Worm (Caenorhabditis elegans) whole organism, L4 larva: ENCODE results near the gene F44B9.2.
A peak's percentile ranks its signal among the peaks of the same experiment; 100 is the strongest.

Source experiments
- F26F4.8 ChIP-seq: fragments of 200-800 bp; sonication (Bioruptor generic); conservative IDR thresholded peaks from 2 replicates; pipeline ENCODE4 v1.3.6; 2022; ENCODE audit warnings: missing genetic modification characterization, missing compliant biosample characterization
- F37D6.2 ChIP-seq: sonication (generic microtip); optimal IDR thresholded peaks from 2 replicates; lab custom pipeline; 2016; ENCODE audit warnings: mild to moderate bottlenecking, missing genetic modification characterization, missing compliant biosample characterization
- R02D3.7 ChIP-seq: fragments of 150-350 bp; sonication (generic microtip); optimal IDR thresholded peaks from 3 replicates; lab custom pipeline; 2014; ENCODE audit warnings: missing biosample characterization, missing genetic modification characterization
- Y48G9A.11 ChIP-seq: fragments of 200-800 bp; sonication (Bioruptor generic); IDR thresholded peaks from 2 replicates; pipeline ENCODE4 v1.3.6; 2022; ENCODE audit warnings: missing genetic modification reagents, missing genetic modification characterization, missing compliant biosample characterization
- aha-1 ChIP-seq: fragments of 150-350 bp; peaks from one replicate; lab custom pipeline; 2014; ENCODE audit warnings: missing biosample characterization, missing genetic modification characterization
- ceh-20 ChIP-seq: fragments of 200-800 bp; sonication (Bioruptor generic); IDR thresholded peaks from 2 replicates; pipeline ENCODE4 v1.3.6; 2022; ENCODE audit warnings: missing genetic modification reagents, missing genetic modification characterization, missing compliant biosample characterization
- ceh-32 ChIP-seq: sonication (generic microtip); optimal IDR thresholded peaks from 2 replicates; lab custom pipeline; 2016; ENCODE audit warnings: mild to moderate bottlenecking, missing genetic modification characterization, missing compliant biosample characterization; ENCODE audit not compliant: poor library complexity
- ceh-62 ChIP-seq: sonication (generic microtip); optimal IDR thresholded peaks from 2 replicates; lab custom pipeline; 2017; ENCODE audit warnings: missing biosample characterization, missing genetic modification characterization
- daf-16 ChIP-seq, 3 experiments: sonication (generic microtip); optimal IDR thresholded peaks; 2 replicates each; lab custom pipeline; 2016 to 2017; ENCODE audit warnings: missing genetic modification characterization in 3 of 3, missing genetic modification reagents in 3 of 3, mild to moderate bottlenecking in 2 of 3, missing compliant biosample characterization in 2 of 3, missing biosample characterization in 1 of 3, moderate library complexity in 1 of 3
- daf-8 ChIP-seq: fragments of 200-800 bp; sonication (Bioruptor generic); IDR thresholded peaks from 2 replicates; pipeline ENCODE4 v1.3.6; 2022; ENCODE audit warnings: missing genetic modification characterization, missing compliant biosample characterization
- egl-27 ChIP-seq: sonication (generic microtip); optimal IDR thresholded peaks from 3 replicates; lab custom pipeline; 2017; ENCODE audit warnings: missing biosample characterization, missing genetic modification reagents, missing genetic modification characterization
- hlh-30 ChIP-seq: sonication (generic microtip); optimal IDR thresholded peaks from 2 replicates; lab custom pipeline; 2017; ENCODE audit warnings: antibody characterized with exemption, mild to moderate bottlenecking, missing genetic modification characterization, missing compliant biosample characterization; ENCODE audit not compliant: insufficient read depth
- hmg-1.1 ChIP-seq: fragments of 200-800 bp; sonication (Bioruptor generic); IDR thresholded peaks from 2 replicates; pipeline ENCODE4 v1.3.6; 2022; ENCODE audit warnings: missing genetic modification reagents, missing genetic modification characterization, missing compliant biosample characterization
- jun-1 ChIP-seq: fragments of 150-350 bp; optimal IDR thresholded peaks from 2 replicates; lab custom pipeline; 2014; ENCODE audit warnings: missing biosample characterization, missing genetic modification reagents, missing genetic modification characterization
- lin-1 ChIP-seq: fragments of 200-800 bp; sonication (Bioruptor generic); IDR thresholded peaks from 2 replicates; pipeline ENCODE4 v1.3.6; 2022; ENCODE audit warnings: missing genetic modification reagents, missing genetic modification characterization, missing compliant biosample characterization
- lin-15B ChIP-seq: fragments of 150-350 bp; sonication (generic microtip); optimal IDR thresholded peaks from 3 replicates; lab custom pipeline; 2014; ENCODE audit warnings: missing biosample characterization, missing genetic modification characterization
- lin-38 ChIP-seq: fragments of 200-800 bp; sonication (Bioruptor generic); IDR thresholded peaks from 2 replicates; pipeline ENCODE4 v1.3.6; 2022; ENCODE audit warnings: missing genetic modification reagents, missing genetic modification characterization, missing compliant biosample characterization
- lir-3 ChIP-seq: sonication (generic microtip); optimal IDR thresholded peaks from 2 replicates; lab custom pipeline; 2016; ENCODE audit warnings: mild to moderate bottlenecking, missing genetic modification characterization, missing compliant biosample characterization
- madf-9 ChIP-seq: fragments of 200-800 bp; sonication (Bioruptor generic); conservative IDR thresholded peaks from 2 replicates; pipeline ENCODE4 v1.3.6; 2022; ENCODE audit warnings: missing genetic modification reagents, missing genetic modification characterization, missing compliant biosample characterization
- mdl-1 ChIP-seq, 2 experiments: fragments of 150-350 bp in 1 of 2; sonication (generic microtip) in 1 of 2; optimal IDR thresholded peaks; 2 replicates each; lab custom pipeline; 2014 to 2017; ENCODE audit warnings: missing biosample characterization in 2 of 2, missing genetic modification characterization in 2 of 2
- mdt-29 ChIP-seq: fragments of 200-800 bp; sonication (Bioruptor generic); IDR thresholded peaks from 2 replicates; pipeline ENCODE4 v1.3.6; 2022; ENCODE audit warnings: missing genetic modification reagents, missing genetic modification characterization, missing compliant biosample characterization
- mes-2 ChIP-seq: sonication (generic microtip); optimal IDR thresholded peaks from 2 replicates; lab custom pipeline; 2016; ENCODE audit warnings: missing genotype, mild to moderate bottlenecking, missing genetic modification characterization, missing compliant biosample characterization; ENCODE audit not compliant: poor library complexity, severe bottlenecking
- mxl-2 ChIP-seq: fragments of 200-800 bp; sonication (Bioruptor generic); conservative IDR thresholded peaks from 2 replicates; pipeline ENCODE4 v1.3.6; 2022; ENCODE audit warnings: missing genetic modification reagents, missing genetic modification characterization, missing compliant biosample characterization
- nhr-10 ChIP-seq: fragments of 150-350 bp; optimal IDR thresholded peaks from 2 replicates; lab custom pipeline; 2014; ENCODE audit warnings: missing biosample characterization, missing genetic modification characterization
- nhr-102 ChIP-seq: sonication (generic microtip); optimal IDR thresholded peaks from 2 replicates; lab custom pipeline; 2016; ENCODE audit warnings: mild to moderate bottlenecking, missing genetic modification characterization, moderate library complexity, missing compliant biosample characterization
- nhr-11 ChIP-seq: fragments of 150-350 bp; optimal IDR thresholded peaks from 2 replicates; lab custom pipeline; 2014; ENCODE audit warnings: missing biosample characterization, missing genetic modification characterization
- nhr-237 ChIP-seq: sonication (generic microtip); optimal IDR thresholded peaks from 2 replicates; lab custom pipeline; 2017; ENCODE audit warnings: missing biosample characterization, missing genetic modification characterization
- nhr-28 ChIP-seq: fragments of 150-350 bp; optimal IDR thresholded peaks from 2 replicates; lab custom pipeline; 2014; ENCODE audit warnings: missing biosample characterization, missing genetic modification characterization
- nhr-41 ChIP-seq: fragments of 200-800 bp; sonication (Bioruptor generic); IDR thresholded peaks from 2 replicates; pipeline ENCODE4 v1.3.6; 2022; ENCODE audit warnings: missing genetic modification reagents, missing genetic modification characterization, missing compliant biosample characterization
- nhr-42 ChIP-seq: fragments of 200-800 bp; sonication (Bioruptor generic); IDR thresholded peaks from 2 replicates; pipeline ENCODE4 v1.3.6; 2022; ENCODE audit warnings: missing genetic modification characterization, missing compliant biosample characterization
- nhr-6 ChIP-seq: fragments of 150-350 bp; optimal IDR thresholded peaks from 2 replicates; lab custom pipeline; 2014; ENCODE audit warnings: missing biosample characterization, missing genetic modification characterization
- nhr-76 ChIP-seq: fragments of 150-350 bp; optimal IDR thresholded peaks from 2 replicates; lab custom pipeline; 2014; ENCODE audit warnings: missing biosample characterization, missing genetic modification characterization
- pha-4 ChIP-seq, 2 experiments: fragments of 150-350 bp in 1 of 2; fragments of 200-800 bp in 1 of 2; sonication (Bioruptor generic) in 1 of 2; IDR thresholded peaks in 1 of 2; optimal IDR thresholded peaks in 1 of 2; 2 replicates each; pipeline versions ENCODE4 v1.3.6 to Lab custom; 2014 to 2022; ENCODE audit warnings: missing genetic modification characterization in 2 of 2, missing genetic modification reagents in 2 of 2, missing biosample characterization in 1 of 2, missing compliant biosample characterization in 1 of 2
- php-3 ChIP-seq: fragments of 200-800 bp; sonication (Bioruptor generic); IDR thresholded peaks from 2 replicates; pipeline ENCODE4 v1.3.6; 2022; ENCODE audit warnings: missing genetic modification reagents, missing genetic modification characterization, missing compliant biosample characterization
- pqm-1 ChIP-seq: sonication (generic microtip); optimal IDR thresholded peaks from 2 replicates; lab custom pipeline; 2017; ENCODE audit warnings: missing biosample characterization, missing genetic modification characterization
- snpc-1.2 ChIP-seq: fragments of 200-800 bp; sonication (Bioruptor generic); IDR thresholded peaks from 2 replicates; pipeline ENCODE4 v1.3.6; 2022; ENCODE audit warnings: missing genetic modification reagents, missing genetic modification characterization, missing compliant biosample characterization
- spr-3 ChIP-seq: fragments of 200-800 bp; sonication (Bioruptor generic); optimal IDR thresholded peaks from 2 replicates; lab custom pipeline; 2018; ENCODE audit warnings: mild to moderate bottlenecking, missing genetic modification characterization, missing compliant biosample characterization
- unc-39 ChIP-seq: sonication (generic microtip); optimal IDR thresholded peaks from 2 replicates; lab custom pipeline; 2017; ENCODE audit warnings: missing biosample characterization, missing genetic modification characterization
- unc-62 ChIP-seq, 3 experiments: fragments of 150-350 bp in 1 of 3; sonication (generic microtip); optimal IDR thresholded peaks in 2 of 3; peaks in 1 of 3; 1 replicate in 1 of 3; 2 replicates in 2 of 3; lab custom pipeline; 2014 to 2017; ENCODE audit warnings: missing biosample characterization in 3 of 3, missing genetic modification characterization in 3 of 3, missing genetic modification reagents in 3 of 3, missing genotype in 1 of 3
- ztf-7 ChIP-seq: fragments of 150-350 bp; optimal IDR thresholded peaks from 2 replicates; lab custom pipeline; 2014; ENCODE audit warnings: missing biosample characterization, missing genetic modification characterization

The F44B9.2 gene

DNA sequence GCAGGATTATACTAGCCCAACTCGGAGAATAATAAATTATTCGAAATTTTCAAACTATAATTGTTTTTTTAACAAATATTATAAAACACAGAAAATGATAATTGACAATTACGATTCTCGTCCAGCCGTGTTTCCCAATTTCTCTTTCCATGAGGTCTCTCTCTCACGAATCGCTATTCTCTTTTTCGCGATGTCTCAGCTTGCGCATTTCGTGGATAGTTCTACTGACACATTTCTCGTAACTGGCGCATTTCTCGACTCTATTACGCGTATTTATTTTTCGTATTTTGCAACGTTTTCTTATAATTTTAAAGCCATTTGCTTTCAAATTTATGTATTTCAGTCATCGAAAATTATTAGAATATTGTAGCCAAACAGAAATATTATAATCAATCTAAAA lies 21.5 kb downstream of the F44B9.2 start (continued):
- TF ChIP-seq nhr-41 (GFP tag; lab: Robert Waterston, UW), result peak; percentile 84
- TF ChIP-seq daf-8 (GFP tag; lab: Robert Waterston, UW), result 0 out of 2 replicates have a peak, but pooled peaks have one; percentile 85
- peak; percentile 13 for TF ChIP-seq ceh-32 (tag; lab: Kevin White, UChicago)
- peak; percentile 3 to 93 for TF ChIP-seq mdl-1 (tag; optimal IDR thresholded peaks at IDR 0.05; lab: Kevin White, UChicago)
- peak; percentile 93 for TF ChIP-seq hlh-30
- peak; percentile 97 for TF ChIP-seq madf-9
- peak; percentile 98 for TF ChIP-seq aha-1
- peak; percentile 85 for TF ChIP-seq lir-3
- TF ChIP-seq ceh-20 (GFP tag; lab: Robert Waterston, UW), result peak; percentile 97
- TF ChIP-seq unc-62 (GFP tag; optimal IDR thresholded peaks at IDR 0.05 in 1 of 2; lab: Kevin White, UChicago), result peak in 1 of 2 experiments; percentile 100
- TF ChIP-seq unc-62 (tag; optimal IDR thresholded peaks at IDR 0.05; lab: Kevin White, UChicago), result peak; percentile 58
- peak; percentile 89 for TF ChIP-seq mxl-2 (GFP tag; lab: Robert Waterston, UW)
- TF ChIP-seq nhr-76, result peak; percentile 57
- TF ChIP-seq Y48G9A.11 (GFP tag; lab: Robert Waterston, UW), result peak; percentile 96
- peak; percentile 91 for TF ChIP-seq lin-15B (tag; lab: Kevin White, UChicago)
- TF ChIP-seq mdt-29 (GFP tag; lab: Robert Waterston, UW), result no peak; the same call in 1 of the 2 replicates
- TF ChIP-seq egl-27 (tag; lab: Kevin White, UChicago), result no peak
- TF ChIP-seq hmg-1.1, result peak; percentile 98
- TF ChIP-seq lin-38 (GFP tag; lab: Robert Waterston, UW), result peak; percentile 96
- peak; percentile 92 for TF ChIP-seq jun-1 (tag; lab: Kevin White, UChicago)
- TF ChIP-seq pha-4 (GFP tag; IDR thresholded peaks at IDR 0.05; lab: Robert Waterston, UW), result peak; percentile 93
- TF ChIP-seq pha-4 (tag; optimal IDR thresholded peaks at IDR 0.05; lab: Kevin White, UChicago), result peak; percentile 98
- peak; percentile 98 for TF ChIP-seq nhr-28 (tag; lab: Kevin White, UChicago)
- TF ChIP-seq php-3 (GFP tag; lab: Robert Waterston, UW), result peak; percentile 66
- peak; percentile 62 to 80 for TF ChIP-seq daf-16 (GFP tag; optimal IDR thresholded peaks at IDR 0.05; lab: Kevin White, UChicago)
- peak; percentile 90 for TF ChIP-seq daf-16 (tag; optimal IDR thresholded peaks at IDR 0.05; lab: Kevin White, UChicago)
- TF ChIP-seq ceh-62 (tag; lab: Kevin White, UChicago), result peak; percentile 42
- peak; percentile 99 for TF ChIP-seq nhr-11
- TF ChIP-seq snpc-1.2 (GFP tag; lab: Robert Waterston, UW), result peak; percentile 88
- peak; percentile 86 for TF ChIP-seq spr-3
- TF ChIP-seq nhr-237, result peak; percentile 63

DNA sequence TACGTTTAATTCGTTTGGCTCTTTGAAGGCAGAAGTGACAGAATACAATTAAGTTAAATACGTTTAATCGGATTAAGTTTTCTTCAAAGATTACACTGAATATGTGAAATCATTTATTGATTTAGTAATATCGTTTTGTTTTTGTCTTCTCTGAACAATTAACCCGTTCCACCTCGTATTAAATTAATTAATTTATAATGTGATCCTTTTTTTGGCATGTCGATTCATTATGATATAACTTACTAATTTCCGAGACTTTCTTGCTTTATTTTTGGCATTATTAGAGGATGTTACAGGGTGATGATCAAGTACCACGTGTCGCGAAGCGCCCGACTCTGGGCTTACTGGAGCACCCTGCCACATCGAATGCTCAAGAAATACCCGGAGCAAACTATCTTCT lies 21.9 kb downstream of the F44B9.2 start, which contains the start of gene K12H4.5:
Gene K12H4.5, plus strand, starts transcription at position 301 of the 400 bp plus-strand sequence.
- TF ChIP-seq ztf-7 (tag; lab: Kevin White, UChicago), result no peak
- no peak for TF ChIP-seq F26F4.8 (GFP tag; lab: Robert Waterston, UW)
- TF ChIP-seq mdl-1 (tag; optimal IDR thresholded peaks at IDR 0.05; lab: Kevin White, UChicago), result no peak
- no peak for TF ChIP-seq mxl-2 (GFP tag; lab: Robert Waterston, UW)

DNA sequence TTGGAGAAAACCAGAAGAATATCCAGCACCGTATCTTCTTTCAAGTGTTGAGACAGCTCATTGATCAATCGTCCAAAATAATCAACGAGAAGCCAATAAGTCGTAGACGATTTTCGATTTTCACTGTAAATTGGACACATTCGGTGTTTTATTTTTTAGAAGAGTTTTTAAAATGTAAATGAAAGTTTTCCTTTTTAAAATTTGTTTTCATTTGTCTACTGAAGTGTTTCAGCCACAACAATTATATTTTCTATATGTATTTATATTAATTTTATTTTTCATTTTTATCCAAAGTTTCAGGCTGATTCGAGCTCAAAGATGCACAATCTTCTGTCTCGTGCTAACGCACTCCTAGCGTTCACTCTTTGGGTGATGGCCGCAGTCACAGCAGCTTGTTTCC lies 22.5 kb downstream of the F44B9.2 start, which contains the start of gene spcs-3:
Gene spcs-3, plus strand, starts transcription at position 301 of the 400 bp plus-strand sequence.
- TF ChIP-seq daf-16 (GFP tag; optimal IDR thresholded peaks at IDR 0.05; lab: Kevin White, UChicago) (no peak), daf-16 (tag; optimal IDR thresholded peaks at IDR 0.05; lab: Kevin White, UChicago) (peak; percentile 18), aha-1 (peak; percentile 45), nhr-42 (GFP tag; lab: Robert Waterston, UW) (no peak)

DNA sequence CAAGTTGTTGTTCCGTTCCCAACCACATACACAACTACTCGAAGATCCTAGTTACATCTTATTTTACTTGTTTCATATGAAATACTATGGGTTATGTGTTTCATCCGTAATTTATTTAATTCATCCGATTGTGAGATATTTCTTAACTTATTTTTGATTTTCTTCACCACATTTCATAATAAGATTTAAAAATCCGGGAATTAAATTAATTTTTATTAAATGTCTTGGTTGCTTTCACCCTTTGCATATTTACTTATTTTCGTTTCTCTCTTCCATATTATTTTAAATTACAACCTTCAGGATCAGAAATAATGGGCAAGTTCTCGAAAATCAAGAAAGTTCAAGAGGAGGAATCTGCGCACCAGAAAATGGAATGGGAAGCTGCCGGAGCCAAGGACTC lies 23.5 kb downstream of the F44B9.2 start, which contains the start of gene K12H4.3:
Gene K12H4.3, plus strand, starts transcription at position 301 of the 400 bp plus-strand sequence.
- TF ChIP-seq unc-39 (tag; lab: Kevin White, UChicago), result no peak
- TF ChIP-seq lin-1 (GFP tag; lab: Robert Waterston, UW), result 0 out of 2 replicates have a peak, but pooled peaks have one; percentile 8
- TF ChIP-seq ztf-7 (tag; lab: Kevin White, UChicago), result no peak
- TF ChIP-seq mes-2 (tag; lab: Kevin White, UChicago), result no peak
- TF ChIP-seq unc-62 (GFP tag; optimal IDR thresholded peaks at IDR 0.05 in 1 of 2; lab: Kevin White, UChicago), result peak in 1 of 2 experiments; percentile 79
- TF ChIP-seq unc-62 (tag; optimal IDR thresholded peaks at IDR 0.05; lab: Kevin White, UChicago), result no peak
- TF ChIP-seq nhr-6 (tag; lab: Kevin White, UChicago), result no peak
- TF ChIP-seq pqm-1 (tag; lab: Kevin White, UChicago), result no peak
- TF ChIP-seq R02D3.7 (tag; lab: Kevin White, UChicago), result no peak
- TF ChIP-seq nhr-102, result no peak
- TF ChIP-seq lin-38 (GFP tag; lab: Robert Waterston, UW), result 0 out of 2 replicates have a peak, but pooled peaks have one; percentile 20
- no peak for TF ChIP-seq nhr-10 (tag; lab: Kevin White, UChicago)
- no peak for TF ChIP-seq F37D6.2 (tag; lab: Kevin White, UChicago)
